Fruit fly (Drosophila melanogaster) whole organism, embryonic: ENCODE results near the gene meigo.
A peak's percentile ranks its signal among the peaks of the same experiment; 100 is the strongest.

ENCODE experiments used
- Asciz ChIP-seq: fragments of 200-800 bp; sonication (Bioruptor generic); optimal IDR thresholded peaks from 2 replicates; lab custom pipeline; 2017; ENCODE audit warnings: missing biosample characterization, mild to moderate bottlenecking, missing genetic modification characterization, missing genetic modification reagents
- CG10274 ChIP-seq: fragments of 200-800 bp; sonication (Bioruptor generic); optimal IDR thresholded peaks from 3 replicates; lab custom pipeline; 2017; ENCODE audit warnings: missing biosample characterization, mild to moderate bottlenecking, missing genetic modification characterization
- CG12219 ChIP-seq: fragments of 200-800 bp; sonication (Bioruptor generic); optimal IDR thresholded peaks from 3 replicates; lab custom pipeline; 2018; ENCODE audit warnings: missing biosample characterization, mild to moderate bottlenecking, missing genetic modification characterization
- CG1233 ChIP-seq: fragments of 200-800 bp; sonication (Bioruptor generic); optimal IDR thresholded peaks from 4 replicates; lab custom pipeline; 2018; ENCODE audit warnings: missing biosample characterization, mild to moderate bottlenecking, missing genetic modification characterization
- CG12942 ChIP-seq: fragments of 200-800 bp; sonication (Bioruptor generic); optimal IDR thresholded peaks from 3 replicates; lab custom pipeline; 2016; ENCODE audit warnings: missing biosample characterization, missing genetic modification characterization
- CG16813 ChIP-seq: fragments of 200-800 bp; sonication (Bioruptor generic); IDR thresholded peaks from 3 replicates; pipeline ENCODE4 v1.3.6; 2022; ENCODE audit warnings: missing biosample characterization, missing genetic modification characterization; ENCODE audit not compliant: partially characterized antibody
- CG16815 ChIP-seq: fragments of 200-800 bp; sonication (Bioruptor generic); optimal IDR thresholded peaks from 3 replicates; lab custom pipeline; 2017; ENCODE audit warnings: missing biosample characterization, mild to moderate bottlenecking, missing genetic modification characterization
- CG17328 ChIP-seq: fragments of 200-800 bp; sonication (Bioruptor generic); IDR thresholded peaks from 2 replicates; pipeline ENCODE4 v1.3.6; 2022; ENCODE audit warnings: missing biosample characterization, missing genetic modification characterization
- CG2678 ChIP-seq: fragments of 200-800 bp; sonication (Bioruptor generic); optimal IDR thresholded peaks from 3 replicates; lab custom pipeline; 2019; ENCODE audit warnings: missing biosample characterization, mild to moderate bottlenecking, missing genetic modification characterization, moderate library complexity
- CG3163 ChIP-seq: fragments of 200-800 bp; sonication (Bioruptor generic); optimal IDR thresholded peaks from 3 replicates; lab custom pipeline; 2016; ENCODE audit warnings: missing biosample characterization, missing genetic modification characterization
- CG4617 ChIP-seq: fragments of 200-800 bp; sonication (Bioruptor generic); optimal IDR thresholded peaks from 3 replicates; lab custom pipeline; 2016; ENCODE audit warnings: missing biosample characterization, missing genetic modification characterization, borderline replicate concordance
- CG4854 ChIP-seq: fragments of 200-800 bp; sonication (Bioruptor generic); optimal IDR thresholded peaks from 2 replicates; lab custom pipeline; 2016; ENCODE audit warnings: missing biosample characterization, missing genetic modification characterization, inconsistent platforms
- CG7271 ChIP-seq: fragments of 200-800 bp; sonication (Bioruptor generic); optimal IDR thresholded peaks from 2 replicates; lab custom pipeline; 2018; ENCODE audit warnings: missing biosample characterization, mild to moderate bottlenecking, missing genetic modification characterization, moderate library complexity
- Dek ChIP-seq: fragments of 200-800 bp; sonication (Bioruptor generic); optimal IDR thresholded peaks from 3 replicates; lab custom pipeline; 2019; ENCODE audit warnings: missing biosample characterization, mild to moderate bottlenecking, missing genetic modification characterization, moderate library complexity
- Doc3 ChIP-seq: fragments of 200-800 bp; sonication (Bioruptor generic); IDR thresholded peaks from 3 replicates; pipeline ENCODE4 v1.3.6; 2022; ENCODE audit warnings: missing biosample characterization, missing genetic modification characterization; ENCODE audit not compliant: partially characterized antibody
- E2f2 ChIP-seq: fragments of 200-800 bp; sonication (Bioruptor generic); IDR thresholded peaks from 2 replicates; pipeline ENCODE4 v1.3.6; 2022; ENCODE audit warnings: missing biosample characterization, missing genetic modification characterization
- Gug ChIP-seq: fragments of 200-800 bp; sonication (Bioruptor generic); IDR thresholded peaks from 4 replicates; pipeline ENCODE4 v1.3.6; 2022; ENCODE audit warnings: missing biosample characterization, missing genetic modification characterization
- HLH3B ChIP-seq: fragments of 200-800 bp; sonication (Bioruptor generic); IDR thresholded peaks from 2 replicates; pipeline ENCODE4 v1.3.6; 2022; ENCODE audit warnings: missing biosample characterization, missing genetic modification characterization
- Hey ChIP-seq: fragments of 200-800 bp; sonication (Bioruptor generic); optimal IDR thresholded peaks from 3 replicates; lab custom pipeline; 2018; ENCODE audit warnings: missing biosample characterization, mild to moderate bottlenecking, missing genetic modification characterization
- Hr39 ChIP-seq: fragments of >200 bp; optimal IDR thresholded peaks from 2 replicates; lab custom pipeline; 2017
- MTF-1 ChIP-seq: fragments of 200-800 bp; sonication (Bioruptor generic); optimal IDR thresholded peaks from 2 replicates; lab custom pipeline; 2018; ENCODE audit warnings: missing biosample characterization, mild to moderate bottlenecking, missing genetic modification characterization, borderline replicate concordance
- NfI ChIP-seq: fragments of 200-800 bp; sonication (Bioruptor generic); optimal IDR thresholded peaks from 3 replicates; lab custom pipeline; 2018; ENCODE audit warnings: missing biosample characterization, mild to moderate bottlenecking, missing genetic modification characterization, moderate library complexity
- Scr ChIP-seq: fragments of 200-800 bp; sonication (Bioruptor generic); IDR thresholded peaks from 2 replicates; pipeline ENCODE4 v1.3.6; 2022; ENCODE audit warnings: missing biosample characterization, missing genetic modification characterization; ENCODE audit not compliant: partially characterized antibody
- Six4 ChIP-seq: fragments of 200-800 bp; sonication (Bioruptor generic); optimal IDR thresholded peaks from 2 replicates; lab custom pipeline; 2016; ENCODE audit warnings: missing biosample characterization, missing genetic modification characterization
- Sox100B ChIP-seq: fragments of 200-800 bp; sonication (Bioruptor generic); optimal IDR thresholded peaks from 3 replicates; lab custom pipeline; 2018; ENCODE audit warnings: missing biosample characterization, mild to moderate bottlenecking, missing genetic modification characterization
- TFAM ChIP-seq: fragments of 200-800 bp; sonication (Bioruptor generic); optimal IDR thresholded peaks from 2 replicates; lab custom pipeline; 2017; ENCODE audit warnings: missing biosample characterization, missing genetic modification characterization, inconsistent platforms
- Vsx1 ChIP-seq: fragments of 200-800 bp; sonication (Bioruptor generic); optimal IDR thresholded peaks from 2 replicates; lab custom pipeline; 2017; ENCODE audit warnings: missing biosample characterization, mild to moderate bottlenecking, missing genetic modification characterization, missing genetic modification reagents
- bab2 ChIP-seq: fragments of 200-800 bp; sonication (Bioruptor generic); optimal IDR thresholded peaks from 2 replicates; lab custom pipeline; 2016; ENCODE audit warnings: missing biosample characterization, missing genetic modification characterization
- cato ChIP-seq: fragments of 200-800 bp; sonication (Bioruptor generic); optimal IDR thresholded peaks from 2 replicates; lab custom pipeline; 2016; ENCODE audit warnings: missing biosample characterization, missing genetic modification characterization, borderline replicate concordance
- dmrt11E ChIP-seq: fragments of 200-800 bp; sonication (Bioruptor generic); optimal IDR thresholded peaks from 3 replicates; lab custom pipeline; 2018; ENCODE audit warnings: missing biosample characterization, mild to moderate bottlenecking, missing genetic modification characterization, moderate library complexity
- en ChIP-seq: fragments of 200-800 bp; sonication (Bioruptor generic); optimal IDR thresholded peaks from 2 replicates; lab custom pipeline; 2016; ENCODE audit warnings: missing biosample characterization, missing genetic modification characterization
- fd3F ChIP-seq: fragments of 200-800 bp; sonication (Bioruptor generic); optimal IDR thresholded peaks from 2 replicates; lab custom pipeline; 2018; ENCODE audit warnings: missing biosample characterization, mild to moderate bottlenecking, missing genetic modification characterization, moderate library complexity
- h ChIP-seq: fragments of >200 bp; optimal IDR thresholded peaks from 2 replicates; lab custom pipeline; 2017
- hbn ChIP-seq: fragments of 200-800 bp; sonication (Bioruptor generic); IDR thresholded peaks from 2 replicates; pipeline ENCODE4 v1.3.6; 2022; ENCODE audit warnings: missing biosample characterization, missing genetic modification characterization; ENCODE audit not compliant: partially characterized antibody
- hth ChIP-seq: fragments of >200 bp; optimal IDR thresholded peaks from 2 replicates; lab custom pipeline; 2017; ENCODE audit warnings: inconsistent platforms
- jing ChIP-seq: fragments of 200-800 bp; sonication (Bioruptor generic); optimal IDR thresholded peaks from 2 replicates; lab custom pipeline; 2018; ENCODE audit warnings: missing biosample characterization, mild to moderate bottlenecking, missing genetic modification characterization
- lab ChIP-seq: fragments of 200-800 bp; sonication (Bioruptor generic); optimal IDR thresholded peaks from 3 replicates; lab custom pipeline; 2017; ENCODE audit warnings: missing biosample characterization, missing genetic modification characterization, mild to moderate bottlenecking, moderate library complexity, missing genetic modification reagents
- lmd ChIP-seq: fragments of 200-800 bp; sonication (Bioruptor generic); IDR thresholded peaks from 2 replicates; pipeline ENCODE4 v1.3.6; 2022; ENCODE audit warnings: missing biosample characterization, missing genetic modification characterization
- nerfin-2 ChIP-seq: fragments of 200-800 bp; sonication (Bioruptor generic); IDR thresholded peaks from 2 replicates; pipeline ENCODE4 v1.3.6; 2022; ENCODE audit warnings: missing biosample characterization, missing genetic modification characterization; ENCODE audit not compliant: partially characterized antibody
- onecut ChIP-seq: fragments of 200-800 bp; sonication (Bioruptor generic); IDR thresholded peaks from 2 replicates; pipeline ENCODE4 v1.3.6; 2022; ENCODE audit warnings: missing biosample characterization, missing genetic modification characterization
- pfk ChIP-seq: fragments of 200-800 bp; sonication (Bioruptor generic); optimal IDR thresholded peaks from 2 replicates; lab custom pipeline; 2018; ENCODE audit warnings: missing biosample characterization, mild to moderate bottlenecking, missing genetic modification characterization, moderate library complexity
- pita ChIP-seq: fragments of 200-800 bp; sonication (Bioruptor generic); optimal IDR thresholded peaks from 2 replicates; lab custom pipeline; 2017; ENCODE audit warnings: missing biosample characterization, mild to moderate bottlenecking, missing genetic modification characterization
- prd ChIP-seq, 3 experiments: fragments of >200 bp in 2 of 3; fragments of 200-800 bp in 1 of 3; sonication (Bioruptor generic) in 1 of 3; optimal IDR thresholded peaks in 2 of 3; IDR thresholded peaks in 1 of 3; 2 replicates in 2 of 3; 3 replicates in 1 of 3; pipeline versions ENCODE4 v1.3.6 to Lab custom; 2017 to 2022; ENCODE audit warnings: missing biosample characterization in 1 of 3, missing genetic modification characterization in 1 of 3
- scrt ChIP-seq: fragments of 200-800 bp; sonication (Bioruptor generic); optimal IDR thresholded peaks from 2 replicates; lab custom pipeline; 2018; ENCODE audit warnings: missing biosample characterization, mild to moderate bottlenecking, missing genetic modification characterization, moderate library complexity
- seq ChIP-seq: fragments of 200-800 bp; sonication (Bioruptor generic); IDR thresholded peaks from 2 replicates; pipeline ENCODE4 v1.3.6; 2022; ENCODE audit warnings: missing biosample characterization, missing genetic modification characterization
- shn ChIP-seq: fragments of 200-800 bp; sonication (Bioruptor generic); optimal IDR thresholded peaks from 3 replicates; lab custom pipeline; 2016; ENCODE audit warnings: missing biosample characterization, missing genetic modification characterization
- sug ChIP-seq: fragments of 200-800 bp; optimal IDR thresholded peaks from 2 replicates; lab custom pipeline; 2019; ENCODE audit warnings: missing biosample characterization, mild to moderate bottlenecking, missing genetic modification characterization, moderate library complexity
- vvl ChIP-seq: fragments of 200-800 bp; sonication (Bioruptor generic); IDR thresholded peaks from 2 replicates; pipeline ENCODE4 v1.3.6; 2022; ENCODE audit warnings: missing biosample characterization, missing genetic modification characterization

The meigo gene

dm6 chr3R:21184373-21185132 lies 46.5 kb downstream of the meigo start (continued):
- TF ChIP-seq E2f2 (GFP tag; lab: Robert Waterston, UW), result peak; percentile 96
- TF ChIP-seq MTF-1 (GFP tag; lab: Kevin White, UChicago), result peak; percentile 83
- no peak for TF ChIP-seq TFAM (GFP tag; lab: Kevin White, UChicago)
- TF ChIP-seq CG4617 (GFP tag; lab: Kevin White, UChicago), result peak; percentile 20
- TF ChIP-seq prd (optimal IDR thresholded peaks at IDR 0.05; lab: Kevin White, UChicago), result no peak
- peak; percentile 63 for TF ChIP-seq prd (GFP tag; IDR thresholded peaks at IDR 0.05; lab: Robert Waterston, UW)
- TF ChIP-seq CG16815 (GFP tag; lab: Kevin White, UChicago), result peak; percentile 58
- TF ChIP-seq Scr (GFP tag; lab: Robert Waterston, UW), result peak; percentile 36; the same call in 1 of the 2 replicates
- TF ChIP-seq sug (tag; lab: Kevin White, UChicago), result peak; percentile 68
- peak; percentile 53 for TF ChIP-seq Asciz (GFP tag; lab: Kevin White, UChicago)
- TF ChIP-seq hth (lab: Kevin White, UChicago), result no peak
- peak; percentile 90 for TF ChIP-seq vvl (GFP tag; lab: Robert Waterston, UW)
- peak; percentile 50; the same call in 1 of the 2 replicates for TF ChIP-seq seq (GFP tag; lab: Robert Waterston, UW)
- TF ChIP-seq CG16813, result 0 out of 3 replicates have a peak, but pooled peaks have one; percentile 17
- peak; percentile 80 for TF ChIP-seq Dek (tag; lab: Kevin White, UChicago)
- TF ChIP-seq dmrt11E (tag; lab: Kevin White, UChicago), result peak; percentile 57
- TF ChIP-seq lab (GFP tag; lab: Kevin White, UChicago), result peak; percentile 81
- peak; percentile 62 for TF ChIP-seq cato (GFP tag; lab: Kevin White, UChicago)
- peak; percentile 63 for TF ChIP-seq HLH3B
- no peak for TF ChIP-seq h (lab: Kevin White, UChicago)
- peak; percentile 40 for TF ChIP-seq CG12942 (GFP tag; lab: Kevin White, UChicago)
- TF ChIP-seq Gug (GFP tag; lab: Robert Waterston, UW), result peak; percentile 35; the same call in 1 of the 4 replicates
- peak; percentile 61 for TF ChIP-seq jing
- TF ChIP-seq en (GFP tag; lab: Kevin White, UChicago), result peak; percentile 60
- peak; percentile 75 for TF ChIP-seq CG17328 (GFP tag; lab: Robert Waterston, UW)
- peak; percentile 74 for TF ChIP-seq onecut (GFP tag; lab: Robert Waterston, UW)
- TF ChIP-seq CG12219 (GFP tag; lab: Kevin White, UChicago), result peak; percentile 57
- peak; percentile 73 for TF ChIP-seq lmd
- peak; percentile 69 for TF ChIP-seq bab2 (GFP tag; lab: Kevin White, UChicago)
- peak; percentile 4 for TF ChIP-seq fd3F (GFP tag; lab: Kevin White, UChicago)
- TF ChIP-seq nerfin-2 (GFP tag; lab: Robert Waterston, UW), result peak; percentile 44; the same call in 1 of the 2 replicates
- peak; percentile 88 for TF ChIP-seq NfI (GFP tag; lab: Kevin White, UChicago)
- TF ChIP-seq shn (GFP tag; lab: Kevin White, UChicago), result peak; percentile 83
- TF ChIP-seq Doc3 (GFP tag; lab: Robert Waterston, UW), result no peak
- TF ChIP-seq scrt, result peak; percentile 62
- TF ChIP-seq hbn (GFP tag; lab: Robert Waterston, UW), result no peak
- peak; percentile 85 for TF ChIP-seq CG4854
- peak; percentile 64 for TF ChIP-seq CG3163
- TF ChIP-seq Sox100B, result peak; percentile 55
- peak; percentile 22 for TF ChIP-seq Vsx1 (GFP tag; lab: Kevin White, UChicago)
- TF ChIP-seq CG7271 (tag; lab: Kevin White, UChicago), result no peak
- peak; percentile 22 for TF ChIP-seq Hey (tag; lab: Kevin White, UChicago)
- TF ChIP-seq Hr39 (lab: Kevin White, UChicago), result no peak
- TF ChIP-seq CG1233, result peak; percentile 72
- peak; percentile 42 for TF ChIP-seq Six4 (GFP tag; lab: Kevin White, UChicago)
- peak; percentile 55 for TF ChIP-seq CG2678
- peak; percentile 4 for TF ChIP-seq pita (GFP tag; lab: Kevin White, UChicago)
- TF ChIP-seq CG10274 (GFP tag; lab: Kevin White, UChicago), result peak; percentile 63
- TF ChIP-seq pfk, result peak; percentile 23
